Worm (Caenorhabditis elegans): Measurements from ENCODE around the gene R05A10.2.

R05A10.2 gene

DNA sequence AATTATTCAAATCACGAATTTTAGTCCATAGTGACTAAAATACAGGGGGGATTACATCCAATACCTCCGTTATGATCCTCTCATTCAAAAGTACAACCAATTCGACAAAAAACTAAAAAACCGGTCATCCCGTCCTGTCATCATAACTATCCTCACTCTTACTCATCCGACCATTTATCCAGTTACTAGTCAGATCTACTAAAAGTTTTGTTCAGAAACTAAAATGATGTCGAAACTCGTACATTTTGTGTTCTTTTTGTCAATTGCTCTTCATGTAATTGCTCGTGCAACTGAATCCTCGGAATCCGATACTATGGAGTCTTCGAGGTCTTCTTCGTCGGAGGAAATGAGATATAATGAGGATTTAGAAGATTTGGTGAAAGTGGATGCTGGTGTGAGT is at the start of gene R05A10.2:
Gene R05A10.2, plus strand, starts transcription at position 214 of the 400 bp plus-strand sequence.
- TF ChIP-seq hmg-11 (tag; optimal IDR thresholded peaks at IDR 0.05) (no peak), unc-62 (GFP tag; optimal IDR thresholded peaks at IDR 0.05) (no peak), eor-1 (tag; optimal IDR thresholded peaks at IDR 0.05) (no peak)

DNA sequence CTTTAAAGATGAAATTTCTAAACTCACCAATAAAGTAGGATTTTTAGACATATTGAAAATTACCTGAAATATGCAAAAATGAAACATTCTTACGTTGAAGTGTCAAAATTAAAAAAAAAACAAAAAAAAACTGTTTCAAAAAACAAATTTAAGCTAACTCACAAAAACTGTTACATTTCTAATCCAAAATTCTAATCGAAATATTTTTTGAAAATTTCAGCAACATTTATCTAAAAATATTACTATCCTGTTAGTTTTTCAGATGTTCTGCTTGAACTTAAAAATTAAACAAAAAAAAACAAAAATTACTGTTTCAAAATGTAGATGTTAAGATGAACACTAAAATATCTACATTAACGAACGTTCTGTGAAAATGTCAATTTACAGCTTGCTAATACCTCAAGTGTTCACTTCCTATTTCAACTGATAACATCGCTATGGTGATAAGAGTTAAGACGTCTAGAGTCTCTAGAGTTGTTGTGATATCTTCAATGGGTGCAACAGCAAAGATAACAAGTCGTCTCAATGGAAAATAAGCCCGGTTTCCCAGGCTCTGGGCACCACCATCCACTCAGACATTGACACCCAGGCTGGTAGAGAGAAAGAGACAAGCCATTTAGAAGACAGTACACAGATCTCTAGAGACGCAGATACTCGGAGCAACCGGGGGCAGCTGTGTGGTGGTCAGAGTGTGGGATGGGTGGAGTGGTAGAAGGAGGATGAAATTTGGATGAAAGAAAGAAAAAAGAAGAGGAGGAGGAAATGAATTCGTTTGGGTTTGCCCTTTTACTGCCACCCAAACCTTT is 49.1 kb upstream of the R05A10.2 start, which contains the start of gene H12I19.115:
Gene H12I19.115, minus strand, starts transcription at position 51 of the 806 bp plus-strand sequence.
- TF ChIP-seq mml-1 (tag; optimal IDR thresholded peaks at IDR 0.05) (no peak), nfya-1 (tag; optimal IDR thresholded peaks at IDR 0.05; ENCODE audit: insufficient read depth) (peak; percentile 66), elt-2 (tag; optimal IDR thresholded peaks at IDR 0.05) (peak; percentile 69), lin-39 (tag; optimal IDR thresholded peaks at IDR 0.05) (peak; percentile 58)

DNA sequence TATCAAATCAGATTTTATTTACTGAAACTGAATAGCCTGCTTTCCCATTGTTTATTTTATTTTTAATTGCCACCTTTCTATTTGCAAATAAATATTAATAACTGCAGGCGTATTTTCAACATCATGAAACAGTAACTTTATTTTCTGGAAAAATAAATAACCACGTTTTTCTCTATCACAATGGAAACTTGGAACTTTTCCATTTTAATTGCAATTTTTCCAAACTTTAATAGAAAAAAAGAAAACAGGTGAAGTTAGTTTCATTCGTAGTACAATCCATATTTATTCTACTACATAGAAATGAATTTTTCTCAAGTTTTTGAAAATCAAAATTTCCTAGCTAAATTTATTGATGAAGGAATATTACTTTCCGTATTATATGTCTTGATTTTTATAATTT is 48.0 kb upstream of the R05A10.2 start, which contains the start of gene srz-42:
Gene srz-42, plus strand, starts transcription at position 301 of the 400 bp plus-strand sequence.
- no peak for TF ChIP-seq fos-1 (tag; optimal IDR thresholded peaks at IDR 0.05)
- TF ChIP-seq nfya-1 (tag; optimal IDR thresholded peaks at IDR 0.05; ENCODE audit: insufficient read depth) = no peak
- TF ChIP-seq ztf-11 (tag; optimal IDR thresholded peaks at IDR 0.05) = no peak
- no peak for TF ChIP-seq snpc-4 (tag; optimal IDR thresholded peaks at IDR 0.05)
- no peak for TF ChIP-seq egl-27 (tag; optimal IDR thresholded peaks at IDR 0.05)
- no peak for TF ChIP-seq nhr-67 (tag; optimal IDR thresholded peaks at IDR 0.05)
- TF ChIP-seq lin-15B (tag; optimal IDR thresholded peaks at IDR 0.05) = no peak

DNA sequence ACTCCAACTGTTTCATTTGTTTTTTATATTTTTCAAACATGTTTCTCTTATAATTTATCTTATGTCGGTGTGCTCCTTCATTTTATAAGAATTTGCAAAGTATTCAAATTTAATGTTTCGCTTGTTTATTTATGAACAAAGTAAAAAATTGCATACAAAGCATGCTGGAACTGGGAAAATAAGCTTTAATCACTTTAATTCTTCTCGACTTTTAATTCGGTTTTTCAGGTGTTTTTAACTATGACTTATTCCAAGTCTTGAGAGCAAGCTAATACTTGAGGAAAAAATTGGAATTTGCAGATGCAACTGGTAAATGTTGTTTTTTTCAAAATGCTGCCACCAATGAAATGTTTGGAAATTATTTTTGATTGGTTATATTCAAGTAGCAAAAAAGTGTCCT is 45.3 kb upstream of the R05A10.2 start, which contains the start of gene srz-59:
Gene srz-59, plus strand, starts transcription at position 301 of the 400 bp plus-strand sequence.
- TF ChIP-seq ceh-9 (tag; optimal IDR thresholded peaks at IDR 0.05) (no peak), egl-27 (tag; optimal IDR thresholded peaks at IDR 0.05) (no peak), nfya-1 (tag; optimal IDR thresholded peaks at IDR 0.05; ENCODE audit: insufficient read depth) (no peak), nhr-76 (tag; optimal IDR thresholded peaks at IDR 0.05) (no peak), ZK546.5 (tag; optimal IDR thresholded peaks at IDR 0.05) (no peak), ztf-11 (tag; optimal IDR thresholded peaks at IDR 0.05) (no peak), nhr-28 (tag; optimal IDR thresholded peaks at IDR 0.05) (no peak), jun-1 (tag; optimal IDR thresholded peaks at IDR 0.05) (no peak), pqm-1 (tag; optimal IDR thresholded peaks at IDR 0.05) (no peak), R02D3.7 (tag; optimal IDR thresholded peaks at IDR 0.05) (no peak), nhr-67 (tag; optimal IDR thresholded peaks at IDR 0.05) (no peak), ceh-16 (tag; optimal IDR thresholded peaks at IDR 0.05) (no peak), ama-1 (optimal IDR thresholded peaks at IDR 0.05) (no peak), nhr-237 (tag; optimal IDR thresholded peaks at IDR 0.05) (no peak), ceh-82 (tag; optimal IDR thresholded peaks at IDR 0.05) (no peak), elt-3 (tag; optimal IDR thresholded peaks at IDR 0.05) (no peak), mml-1 (tag; optimal IDR thresholded peaks at IDR 0.05) (no peak), unc-39 (tag; optimal IDR thresholded peaks at IDR 0.05) (no peak), lin-15B (tag; optimal IDR thresholded peaks at IDR 0.05) (no peak), snpc-4 (tag; optimal IDR thresholded peaks at IDR 0.05) (no peak)

DNA sequence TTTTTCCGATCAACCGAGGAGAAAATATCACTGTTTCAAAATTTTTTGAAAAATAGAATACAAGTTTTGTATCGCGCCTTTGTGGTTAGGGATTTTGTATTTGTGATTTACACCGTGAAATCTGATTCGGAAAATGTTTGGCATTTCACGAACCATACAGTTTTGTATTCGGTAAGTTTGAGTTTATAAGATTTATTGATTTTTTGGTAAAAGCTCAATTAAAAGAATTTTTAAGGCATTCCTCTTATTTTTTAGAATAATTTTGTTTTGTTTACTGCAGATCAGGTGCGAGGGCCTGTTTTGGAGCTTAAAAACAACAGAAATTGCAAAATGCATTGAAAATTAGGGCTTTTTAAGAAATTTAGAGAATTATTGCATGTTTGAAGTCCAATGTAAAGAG is 43.7 kb upstream of the R05A10.2 start:
- TF ChIP-seq ztf-11 (tag; optimal IDR thresholded peaks at IDR 0.05) = no peak
- TF ChIP-seq aly-2 (tag; optimal IDR thresholded peaks at IDR 0.05) = no peak
- TF ChIP-seq nhr-76 (tag; optimal IDR thresholded peaks at IDR 0.05) = no peak

DNA sequence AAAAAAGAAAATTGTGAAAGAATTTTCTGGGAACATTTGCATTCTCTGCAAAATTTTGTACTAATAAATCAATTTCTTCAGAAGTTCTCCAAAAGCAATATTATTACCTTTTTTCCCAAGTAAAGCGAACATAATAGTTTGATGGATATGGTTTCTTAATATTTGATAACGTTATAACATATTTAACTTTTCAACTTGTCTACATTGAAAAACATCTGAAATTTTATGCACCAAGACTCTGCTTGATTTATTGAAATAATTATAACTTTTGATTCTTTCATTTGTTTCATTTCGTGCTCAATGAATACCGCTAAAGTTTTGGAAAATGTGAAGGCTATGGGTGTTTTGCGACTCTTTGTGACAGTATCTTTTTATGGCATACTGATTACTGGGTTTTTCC is 40.0 kb upstream of the R05A10.2 start, which contains the start of gene srz-31:
Gene srz-31, plus strand, starts transcription at position 301 of the 400 bp plus-strand sequence.
- TF ChIP-seq aly-2 (tag; optimal IDR thresholded peaks at IDR 0.05) (no peak), daf-12 (tag; optimal IDR thresholded peaks at IDR 0.05) (no peak), nfya-1 (tag; optimal IDR thresholded peaks at IDR 0.05; ENCODE audit: insufficient read depth) (no peak), unc-39 (tag; optimal IDR thresholded peaks at IDR 0.05) (no peak), nhr-11 (tag; optimal IDR thresholded peaks at IDR 0.05) (no peak), jun-1 (tag; optimal IDR thresholded peaks at IDR 0.05) (no peak), fkh-10 (GFP tag; optimal IDR thresholded peaks at IDR 0.05) (no peak), nhr-76 (tag; optimal IDR thresholded peaks at IDR 0.05) (no peak), snpc-4 (tag; optimal IDR thresholded peaks at IDR 0.05) (no peak), pha-4 (tag; optimal IDR thresholded peaks at IDR 0.05) (no peak)
